In genomic region chr2L:7949788-7950187, dm6 we compare ENCODE assay signal across 1 fruit fly cellular context.
A peak's percentile ranks its signal among the peaks of the same experiment; 100 is the strongest.
TF ChIP-seq lines count a peak whose summit lies in the region.

No protein-coding gene starts in this region.

TF ChIP-seq in whole organism, prepupa, 60 proteins besides CTCF, POLR2A, EP300 and RAD21 (continued from another document):
- no peak for TF ChIP-seq svp (GFP tag; lab: Kevin White, UChicago)
- TF ChIP-seq CG11902 (GFP tag; optimal IDR thresholded peaks at IDR 0.05; lab: Kevin White, UChicago), result no peak
- peak; percentile 87 for TF ChIP-seq eg (GFP tag; IDR thresholded peaks at IDR 0.05; lab: Robert Waterston, UW)
- peak; percentile 93 for TF ChIP-seq CG32006 (GFP tag; optimal IDR thresholded peaks at IDR 0.05; lab: Kevin White, UChicago)
- no peak for TF ChIP-seq CG9139 (GFP tag; optimal IDR thresholded peaks at IDR 0.05; lab: Kevin White, UChicago)
- no peak for TF ChIP-seq fd59A (GFP tag; optimal IDR thresholded peaks at IDR 0.05; lab: Kevin White, UChicago)
- peak; percentile 74 for TF ChIP-seq CG3919 (GFP tag; optimal IDR thresholded peaks at IDR 0.05; lab: Kevin White, UChicago)
- TF ChIP-seq CG31627 (GFP tag; optimal IDR thresholded peaks at IDR 0.05; lab: Kevin White, UChicago), result no peak
- peak; percentile 76 for TF ChIP-seq dac (GFP tag; optimal IDR thresholded peaks at IDR 0.05; lab: Kevin White, UChicago)
- no peak for TF ChIP-seq CG6854 (GFP tag; optimal IDR thresholded peaks at IDR 0.05; lab: Kevin White, UChicago)
- peak; percentile 68 for TF ChIP-seq CG10631 (GFP tag; optimal IDR thresholded peaks at IDR 0.05; lab: Kevin White, UChicago)
- peak; percentile 12 for TF ChIP-seq CG3032 (tag; optimal IDR thresholded peaks at IDR 0.05; lab: Kevin White, UChicago)
- TF ChIP-seq Hr38 (GFP tag; optimal IDR thresholded peaks at IDR 0.05; lab: Kevin White, UChicago), result no peak
- TF ChIP-seq Sox15 (GFP tag; optimal IDR thresholded peaks at IDR 0.05; lab: Kevin White, UChicago), result no peak
- TF ChIP-seq spab (GFP tag; optimal IDR thresholded peaks at IDR 0.05; lab: Kevin White, UChicago), result peak; percentile 25
- peak; percentile 65 for TF ChIP-seq OdsH (GFP tag; optimal IDR thresholded peaks at IDR 0.05; lab: Kevin White, UChicago)
TF ChIP-seq in whole organism, prepupa: peak in this region for 33.
